Worm (Caenorhabditis elegans): ENCODE results near the gene C02B10.3.

The C02B10.3 gene

DNA sequence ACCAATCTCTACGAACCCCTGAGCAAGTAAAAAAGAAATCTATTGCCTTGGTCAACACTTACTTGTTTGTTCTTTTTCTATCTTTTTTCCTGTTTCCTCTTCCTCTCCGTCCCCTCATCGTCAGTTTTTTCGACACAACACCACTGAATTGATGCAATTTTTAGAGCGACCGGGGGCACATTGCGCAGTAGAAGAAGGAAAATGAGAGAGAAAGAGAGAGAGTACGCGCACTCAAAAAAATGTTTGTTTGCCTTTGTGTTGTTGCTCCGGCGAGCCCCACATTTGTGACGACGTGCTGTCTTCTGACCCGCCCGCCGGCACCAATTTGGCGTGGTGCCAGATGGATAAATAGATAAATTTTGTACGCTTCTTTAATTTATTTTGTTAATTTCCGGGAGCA, 2.9 kb downstream of the C02B10.3 start (continued):
- TF ChIP-seq fkh-10 (GFP tag; optimal IDR thresholded peaks at IDR 0.05): no peak
- TF ChIP-seq fos-1 (tag; optimal IDR thresholded peaks at IDR 0.05): no peak
- no peak for TF ChIP-seq R02D3.7 (tag; optimal IDR thresholded peaks at IDR 0.05)
- TF ChIP-seq duxl-1 (tag; optimal IDR thresholded peaks at IDR 0.05; ENCODE audit: poor library complexity): no peak
- TF ChIP-seq ceh-20 (GFP tag; IDR thresholded peaks at IDR 0.05): no peak
- no peak for TF ChIP-seq nhr-10 (tag; optimal IDR thresholded peaks at IDR 0.05)
- peak; percentile 45 for TF ChIP-seq rbr-2 (tag; optimal IDR thresholded peaks at IDR 0.05)
- TF ChIP-seq mep-1 (tag; optimal IDR thresholded peaks at IDR 0.05): peak; percentile 33
- no peak; the same call in 1 of the 2 replicates for TF ChIP-seq pha-4 (GFP tag; IDR thresholded peaks at IDR 0.05)
- no peak for TF ChIP-seq pha-4 (tag; optimal IDR thresholded peaks at IDR 0.05)
- TF ChIP-seq ZK337.2 (GFP tag; IDR thresholded peaks at IDR 0.05): no peak
- no peak for TF ChIP-seq daf-16 (GFP tag; optimal IDR thresholded peaks at IDR 0.05)
- no peak for TF ChIP-seq daf-16 (tag; optimal IDR thresholded peaks at IDR 0.05)
- peak; percentile 78 for TF ChIP-seq aha-1 (tag)
- TF ChIP-seq egl-27 (tag; optimal IDR thresholded peaks at IDR 0.05): no peak
- no peak for TF ChIP-seq ceh-32 (tag; optimal IDR thresholded peaks at IDR 0.05; ENCODE audit: poor library complexity)
- no peak for TF ChIP-seq F26F4.8 (GFP tag; conservative IDR thresholded peaks at IDR 0.05)
- no peak for TF ChIP-seq zip-11 (GFP tag; IDR thresholded peaks at IDR 0.05)
- TF ChIP-seq tra-1 (GFP tag; IDR thresholded peaks at IDR 0.05): no peak
- no peak for TF ChIP-seq php-3 (GFP tag; IDR thresholded peaks at IDR 0.05)

DNA sequence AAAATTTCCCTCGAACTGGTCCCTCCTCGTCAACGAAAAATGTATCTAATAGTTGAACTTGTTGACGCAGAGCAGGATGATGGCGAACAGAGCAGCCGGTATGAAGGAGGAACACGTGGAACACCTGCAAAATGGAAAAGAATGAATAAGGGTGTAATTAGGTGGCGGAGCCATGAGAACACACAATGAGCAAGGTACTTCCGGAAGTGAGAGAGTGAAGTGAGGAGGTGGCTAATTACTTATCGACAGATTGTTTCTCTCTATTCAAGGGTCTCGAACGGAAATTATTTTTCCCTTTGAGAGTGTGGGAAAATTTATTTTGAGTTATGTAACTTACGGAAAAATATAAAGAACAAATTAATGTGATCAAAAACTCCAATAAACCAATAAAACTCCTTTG, 9.6 kb downstream of the C02B10.3 start:
- no peak for TF ChIP-seq F44E2.7 (GFP tag; IDR thresholded peaks at IDR 0.05)
- peak; percentile 94 for TF ChIP-seq aha-1 (tag)

DNA sequence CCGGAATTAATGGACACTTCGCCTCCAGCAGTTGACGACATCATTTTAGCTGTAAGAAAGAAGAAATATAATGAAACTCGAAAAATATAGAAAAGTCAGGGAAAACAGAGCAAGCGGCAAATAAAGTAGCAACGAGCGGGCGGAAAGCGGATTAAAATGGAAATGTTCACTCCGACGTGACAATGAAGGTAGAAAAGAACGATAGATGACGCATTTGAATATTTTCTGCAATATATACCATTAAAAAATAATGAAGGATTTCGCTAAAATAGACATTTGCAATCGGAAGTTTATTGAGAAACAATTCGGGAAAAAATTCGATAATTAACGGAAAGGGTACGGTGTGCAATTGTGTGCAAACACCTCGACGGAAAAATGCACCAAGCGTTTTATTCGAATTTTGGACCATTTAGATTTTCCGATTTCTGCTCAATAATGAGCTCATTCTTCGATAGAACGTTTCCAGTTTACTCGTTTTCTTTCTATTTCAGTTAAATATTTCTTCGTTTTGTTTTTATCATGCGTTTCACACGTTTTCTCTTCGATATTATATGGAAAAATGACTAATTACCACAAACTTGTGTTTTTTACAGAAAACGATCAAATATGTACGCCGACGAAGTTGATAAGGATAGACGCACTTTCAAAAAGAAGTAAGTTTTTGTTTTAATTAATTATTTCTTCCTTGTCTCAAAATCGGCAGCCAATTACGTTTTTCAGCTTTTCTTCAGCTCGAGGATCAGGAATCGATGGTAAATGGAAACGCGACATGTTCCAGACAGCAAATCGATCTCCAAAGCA, 11.9 kb downstream of the C02B10.3 start, which contains the start of the genes snpn-1 and C02B10.4:
Gene snpn-1 (minus strand): TSS at position 51 of the 801 bp plus-strand sequence.
Gene C02B10.4 (plus strand): TSS at position 594 of the 801 bp plus-strand sequence.
- no peak for TF ChIP-seq ztf-11 (tag; optimal IDR thresholded peaks at IDR 0.05)
- TF ChIP-seq lin-38 (GFP tag; IDR thresholded peaks at IDR 0.05): peak; percentile 34
- TF ChIP-seq aha-1 (tag): peak; percentile 93
- peak in 1 of 2 experiments; percentile 37 for TF ChIP-seq unc-62 (GFP tag; optimal IDR thresholded peaks at IDR 0.05 in 1 of 2)
- no peak for TF ChIP-seq unc-62 (tag; optimal IDR thresholded peaks at IDR 0.05)
- no peak for TF ChIP-seq nhr-10 (tag; optimal IDR thresholded peaks at IDR 0.05)
- no peak for TF ChIP-seq pha-4 (GFP tag; IDR thresholded peaks at IDR 0.05)
- TF ChIP-seq pha-4 (tag; optimal IDR thresholded peaks at IDR 0.05): peak; percentile 42
- peak; percentile 85 to 99 for TF ChIP-seq lsy-2 (tag; optimal IDR thresholded peaks at IDR 0.05)
- TF ChIP-seq hlh-30 (tag; optimal IDR thresholded peaks at IDR 0.05; ENCODE audit: insufficient read depth): no peak
- TF ChIP-seq T20F7.1 (GFP tag; optimal IDR thresholded peaks at IDR 0.05): peak; percentile 2
- no peak for TF ChIP-seq tag-97 (GFP tag; IDR thresholded peaks at IDR 0.05)
- TF ChIP-seq dpl-1 (GFP tag; optimal IDR thresholded peaks at IDR 0.05): peak; percentile 52
- TF ChIP-seq ceh-62 (tag; optimal IDR thresholded peaks at IDR 0.05): no peak
- TF ChIP-seq nhr-6 (tag; optimal IDR thresholded peaks at IDR 0.05): peak; percentile 9
- no peak for TF ChIP-seq nhr-25 (tag; optimal IDR thresholded peaks at IDR 0.05; ENCODE audit: borderline replicate concordance, insufficient read depth)
- no peak for TF ChIP-seq lin-1 (GFP tag; IDR thresholded peaks at IDR 0.05)
- TF ChIP-seq arid-1 (GFP tag; conservative IDR thresholded peaks at IDR 0.05): 0 out of 2 replicates have a peak, but pooled peaks have one; percentile 34
- TF ChIP-seq mxl-3 (GFP tag; optimal IDR thresholded peaks at IDR 0.05): no peak
- TF ChIP-seq lin-39 (tag; optimal IDR thresholded peaks at IDR 0.05): no peak
- TF ChIP-seq jun-1 (tag; optimal IDR thresholded peaks at IDR 0.05): no peak
- peak; percentile 47 for TF ChIP-seq ces-1 (GFP tag; optimal IDR thresholded peaks at IDR 0.05)
- TF ChIP-seq rbr-2 (tag; optimal IDR thresholded peaks at IDR 0.05): peak; percentile 3
- no peak for TF ChIP-seq lin-15B (tag; optimal IDR thresholded peaks at IDR 0.05)
- TF ChIP-seq snpc-1.2 (GFP tag; IDR thresholded peaks at IDR 0.05): peak; percentile 59; the same call in 1 of the 2 replicates
- peak; percentile 77 for TF ChIP-seq mes-2 (tag; optimal IDR thresholded peaks at IDR 0.05; ENCODE audit: poor library complexity, severe bottlenecking)
- TF ChIP-seq aly-2 (tag; optimal IDR thresholded peaks at IDR 0.05): no peak
- TF ChIP-seq spr-1 (tag; optimal IDR thresholded peaks at IDR 0.05): no peak
- TF ChIP-seq set-16 (GFP tag; IDR thresholded peaks at IDR 0.05): no peak
- peak; percentile 25 for TF ChIP-seq mep-1 (tag; optimal IDR thresholded peaks at IDR 0.05)
- no peak for TF ChIP-seq tra-1 (GFP tag; IDR thresholded peaks at IDR 0.05)

All from whole organism, L4 larva.